Worm (Caenorhabditis elegans) whole organism, early embryonic: ENCODE measurements around the gene C34C6.10.

Experiments
- B0310.2 ChIP-seq: sonication (generic microtip); optimal IDR thresholded peaks from 2 replicates; lab custom pipeline; 2016; ENCODE audit warnings: mild to moderate bottlenecking, missing genetic modification characterization, missing compliant biosample characterization
- F13C5.2 ChIP-seq: sonication (generic microtip); optimal IDR thresholded peaks from 2 replicates; lab custom pipeline; 2017; ENCODE audit warnings: mild to moderate bottlenecking, missing genetic modification characterization, inconsistent platforms, missing compliant biosample characterization
- aly-1 ChIP-seq: sonication (generic microtip); optimal IDR thresholded peaks from 2 replicates; lab custom pipeline; 2016; ENCODE audit warnings: missing genetic modification characterization, missing compliant biosample characterization
- ama-1 ChIP-seq: fragments of 150-350 bp; optimal IDR thresholded peaks from 2 replicates; lab custom pipeline; 2014
- ceh-13 ChIP-seq: fragments of 200-800 bp; sonication (Bioruptor generic); optimal IDR thresholded peaks from 2 replicates; lab custom pipeline; 2018; ENCODE audit warnings: mild to moderate bottlenecking, missing genetic modification characterization, missing compliant biosample characterization
- ceh-36 ChIP-seq: sonication (generic microtip); optimal IDR thresholded peaks from 2 replicates; lab custom pipeline; 2016; ENCODE audit warnings: missing genetic modification characterization, inconsistent platforms, missing compliant biosample characterization
- ets-7 ChIP-seq: sonication (generic microtip); optimal IDR thresholded peaks from 2 replicates; lab custom pipeline; 2016; ENCODE audit warnings: missing genotype, missing genetic modification characterization, missing compliant biosample characterization
- flt-1 ChIP-seq: fragments of 200-800 bp; sonication (Bioruptor generic); IDR thresholded peaks from 2 replicates; pipeline ENCODE4 v1.3.6; 2022; ENCODE audit warnings: missing genetic modification characterization, missing compliant biosample characterization
- hmbx-1 ChIP-seq: sonication (generic microtip); optimal IDR thresholded peaks from 2 replicates; lab custom pipeline; 2016; ENCODE audit warnings: mild to moderate bottlenecking, missing genetic modification characterization, missing compliant biosample characterization
- hmg-4 ChIP-seq: fragments of 200-800 bp; sonication (Bioruptor generic); optimal IDR thresholded peaks from 2 replicates; lab custom pipeline; 2018; ENCODE audit warnings: mild to moderate bottlenecking, missing genetic modification characterization, missing compliant biosample characterization
- hnd-1 ChIP-seq: sonication (generic microtip); optimal IDR thresholded peaks from 2 replicates; lab custom pipeline; 2016; ENCODE audit warnings: missing genetic modification characterization, missing compliant biosample characterization
- pes-1 ChIP-seq: fragments of 200-800 bp; sonication (Bioruptor generic); IDR thresholded peaks from 2 replicates; pipeline ENCODE4 v1.3.6; 2022; ENCODE audit warnings: missing genetic modification reagents, missing genetic modification characterization, missing compliant biosample characterization
- scrt-1 ChIP-seq: fragments of 200-800 bp; sonication (Bioruptor generic); IDR thresholded peaks from 2 replicates; pipeline ENCODE4 v1.3.6; 2022; ENCODE audit warnings: missing genetic modification characterization, missing compliant biosample characterization
- sea-1 ChIP-seq: fragments of 200-800 bp; sonication (Bioruptor generic); conservative IDR thresholded peaks from 2 replicates; pipeline ENCODE4 v1.3.6; 2022; ENCODE audit warnings: missing genetic modification characterization, missing compliant biosample characterization
- tbx-11 ChIP-seq: fragments of 200-800 bp; sonication (Bioruptor generic); IDR thresholded peaks from 2 replicates; pipeline ENCODE4 v1.3.6; 2022; ENCODE audit warnings: missing genetic modification characterization, missing compliant biosample characterization
- tbx-37 ChIP-seq: fragments of 200-800 bp; sonication (Bioruptor generic); conservative IDR thresholded peaks from 2 replicates; pipeline ENCODE4 v1.3.6; 2022; ENCODE audit warnings: missing genetic modification reagents, missing genetic modification characterization, missing compliant biosample characterization
- tra-4 ChIP-seq: sonication (generic microtip); optimal IDR thresholded peaks from 2 replicates; lab custom pipeline; 2017; ENCODE audit warnings: missing genetic modification characterization, missing compliant biosample characterization

Gene C34C6.10

ce11 chrII:8703729-8704128, 8.0 kb upstream of the C34C6.10 start, which contains the start of gene ceh-7:
TSS of gene ceh-7 (minus strand) at chrII:8703829.
- TF ChIP-seq pes-1, result no peak
- no peak for TF ChIP-seq sea-1 (GFP tag; lab: Robert Waterston, UW)
- no peak for TF ChIP-seq hmg-4 (GFP tag; lab: Kevin White, UChicago)
- no peak for TF ChIP-seq ets-7
- TF ChIP-seq hnd-1 (tag; lab: Kevin White, UChicago), result no peak
- no peak for TF ChIP-seq ama-1
- no peak for TF ChIP-seq tra-4
- TF ChIP-seq tbx-37 (GFP tag; lab: Robert Waterston, UW), result no peak
- TF ChIP-seq scrt-1 (GFP tag; lab: Robert Waterston, UW), result no peak
- no peak for TF ChIP-seq aly-1 (tag; lab: Kevin White, UChicago)
- no peak for TF ChIP-seq tbx-11 (GFP tag; lab: Robert Waterston, UW)
- TF ChIP-seq ceh-36 (tag; lab: Kevin White, UChicago), result no peak
- no peak for TF ChIP-seq B0310.2 (tag; lab: Kevin White, UChicago)
- TF ChIP-seq ceh-13 (GFP tag; lab: Kevin White, UChicago), result no peak
- TF ChIP-seq flt-1 (GFP tag; lab: Robert Waterston, UW), result no peak
- no peak for TF ChIP-seq hmbx-1 (tag; lab: Kevin White, UChicago)
- no peak for TF ChIP-seq F13C5.2 (tag; lab: Kevin White, UChicago)

- TF ChIP-seq F13C5.2 (tag; lab: Kevin White, UChicago) (no peak), pes-1 (no peak), scrt-1 (GFP tag; lab: Robert Waterston, UW) (no peak), ceh-13 (GFP tag; lab: Kevin White, UChicago) (no peak), tbx-11 (GFP tag; lab: Robert Waterston, UW) (no peak), flt-1 (GFP tag; lab: Robert Waterston, UW) (no peak), tra-4 (no peak), ceh-36 (tag; lab: Kevin White, UChicago) (no peak), hnd-1 (tag; lab: Kevin White, UChicago) (no peak), aly-1 (tag; lab: Kevin White, UChicago) (no peak), hmg-4 (GFP tag; lab: Kevin White, UChicago) (no peak)
Observed at ce11 chrII:8701619-8702350, 6.1 kb upstream of the C34C6.10 start, which contains the start of gene sphk-1. TSS of gene sphk-1 (minus strand) at chrII:8701669.

ce11 chrII:8701059-8701458, 5.4 kb upstream of the C34C6.10 start:
- TF ChIP-seq tbx-11 (GFP tag; lab: Robert Waterston, UW) (no peak), sea-1 (GFP tag; lab: Robert Waterston, UW) (no peak), tbx-37 (GFP tag; lab: Robert Waterston, UW) (no peak), tra-4 (no peak), B0310.2 (tag; lab: Kevin White, UChicago) (no peak), scrt-1 (GFP tag; lab: Robert Waterston, UW) (no peak), hnd-1 (tag; lab: Kevin White, UChicago) (no peak)

- TF ChIP-seq flt-1 (GFP tag; lab: Robert Waterston, UW) (no peak), sea-1 (GFP tag; lab: Robert Waterston, UW) (no peak), tbx-37 (GFP tag; lab: Robert Waterston, UW) (no peak), pes-1 (no peak), hmbx-1 (tag; lab: Kevin White, UChicago) (no peak), hnd-1 (tag; lab: Kevin White, UChicago) (no peak), ceh-36 (tag; lab: Kevin White, UChicago) (no peak), aly-1 (tag; lab: Kevin White, UChicago) (no peak), hmg-4 (GFP tag; lab: Kevin White, UChicago) (no peak), tbx-11 (GFP tag; lab: Robert Waterston, UW) (no peak)
Observed at ce11 chrII:8698828-8699227, 3.1 kb upstream of the C34C6.10 start, which contains the start of gene chdh-1. TSS of gene chdh-1 (minus strand) at chrII:8698928.

ce11 chrII:8691344-8691960, 4.2 kb downstream of the C34C6.10 start, which contains the start of gene C34C6.3:
TSS of gene C34C6.3 (plus strand) at chrII:8691910.
- no peak for TF ChIP-seq hnd-1 (tag; lab: Kevin White, UChicago)
- TF ChIP-seq aly-1 (tag; lab: Kevin White, UChicago), result no peak
- no peak for TF ChIP-seq tra-4
- TF ChIP-seq ceh-13 (GFP tag; lab: Kevin White, UChicago), result no peak
- TF ChIP-seq pes-1, result no peak
- TF ChIP-seq tbx-11 (GFP tag; lab: Robert Waterston, UW), result no peak
- TF ChIP-seq ets-7, result no peak
- TF ChIP-seq ceh-36 (tag; lab: Kevin White, UChicago), result no peak

- TF ChIP-seq ceh-36 (tag; lab: Kevin White, UChicago), result no peak
- no peak for TF ChIP-seq tbx-37 (GFP tag; lab: Robert Waterston, UW)
- TF ChIP-seq ama-1, result no peak
- TF ChIP-seq aly-1 (tag; lab: Kevin White, UChicago), result no peak
- no peak for TF ChIP-seq sea-1 (GFP tag; lab: Robert Waterston, UW)
- TF ChIP-seq hmg-4 (GFP tag; lab: Kevin White, UChicago), result no peak
- no peak for TF ChIP-seq tra-4
- no peak for TF ChIP-seq ets-7
- TF ChIP-seq tbx-11 (GFP tag; lab: Robert Waterston, UW), result no peak
- TF ChIP-seq hnd-1 (tag; lab: Kevin White, UChicago), result no peak
- TF ChIP-seq hmbx-1 (tag; lab: Kevin White, UChicago), result no peak
- TF ChIP-seq flt-1 (GFP tag; lab: Robert Waterston, UW), result no peak
- TF ChIP-seq B0310.2 (tag; lab: Kevin White, UChicago), result no peak
- no peak for TF ChIP-seq pes-1
- no peak for TF ChIP-seq ceh-13 (GFP tag; lab: Kevin White, UChicago)
- TF ChIP-seq scrt-1 (GFP tag; lab: Robert Waterston, UW), result no peak
- TF ChIP-seq F13C5.2 (tag; lab: Kevin White, UChicago), result no peak
Observed at ce11 chrII:8685623-8686022, 10.1 kb downstream of the C34C6.10 start, which contains the start of gene C34C6.9. TSS of gene C34C6.9 (plus strand) at chrII:8685923.
